Worm (Caenorhabditis elegans): ENCODE data around the gene rbm-7.

DNA sequence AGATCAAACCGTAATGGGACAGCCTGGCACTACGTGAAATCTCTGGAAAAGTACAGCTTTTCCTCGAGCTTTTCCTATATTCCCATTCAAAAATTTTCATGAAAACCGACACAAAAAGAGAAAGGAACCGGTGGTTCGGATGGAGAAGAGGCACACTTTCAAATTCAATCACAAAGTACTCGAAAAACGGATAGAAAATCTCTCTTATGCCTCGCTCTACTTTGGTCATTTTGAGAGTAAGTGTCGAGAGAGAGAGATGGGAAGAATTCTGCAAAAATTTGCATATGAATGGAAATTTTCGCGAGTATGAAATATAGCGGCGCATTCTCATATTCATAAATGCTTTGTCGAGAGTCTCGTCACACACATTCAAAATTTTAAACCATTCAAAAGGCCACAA, 38.9 kb downstream of the rbm-7 start:
- TF ChIP-seq alr-1 (tag; optimal IDR thresholded peaks at IDR 0.05; ENCODE audit: borderline replicate concordance) (no peak), zip-4 (GFP tag; optimal IDR thresholded peaks at IDR 0.05) (no peak), elt-3 (tag; optimal IDR thresholded peaks at IDR 0.05) (no peak), egl-27 (tag; optimal IDR thresholded peaks at IDR 0.05) (no peak), unc-62 (GFP tag; optimal IDR thresholded peaks at IDR 0.05) (no peak), nhr-237 (tag; optimal IDR thresholded peaks at IDR 0.05) (no peak), fos-1 (tag; optimal IDR thresholded peaks at IDR 0.05) (no peak), fkh-10 (GFP tag; optimal IDR thresholded peaks at IDR 0.05) (peak; percentile 63), ceh-8 (GFP tag; optimal IDR thresholded peaks at IDR 0.05) (no peak), zag-1 (tag; optimal IDR thresholded peaks at IDR 0.05) (no peak)
